Fruit fly (Drosophila melanogaster): ENCODE results near the gene CG17233.

- no peak for TF ChIP-seq CG8478 (optimal IDR thresholded peaks at IDR 0.05)
- no peak for TF ChIP-seq CTCF (optimal IDR thresholded peaks at IDR 0.05)
Observed at dm6 chr3L:20192872-20193747, 48.6 kb downstream of the CG17233 start.
